Worm (Caenorhabditis elegans) whole organism, mixed stage, embryonic: ENCODE measurements around the gene ccdc-149.

Experiments
- elt-3 ChIP-seq: fragments of 150-350 bp; optimal IDR thresholded peaks from 2 replicates; lab custom pipeline; 2014; ENCODE audit warnings: missing biosample characterization, missing genetic modification characterization
- mab-5 ChIP-seq: fragments of 150-350 bp; optimal IDR thresholded peaks from 2 replicates; lab custom pipeline; 2014; ENCODE audit warnings: missing biosample characterization, missing genetic modification characterization
- nhr-12 ChIP-seq: fragments of 150-350 bp; optimal IDR thresholded peaks from 2 replicates; lab custom pipeline; 2014; ENCODE audit warnings: missing biosample characterization, missing genetic modification characterization
- nhr-237 ChIP-seq: fragments of 150-350 bp; optimal IDR thresholded peaks from 2 replicates; lab custom pipeline; 2014; ENCODE audit warnings: missing biosample characterization, missing genetic modification characterization
- unc-62 ChIP-seq: fragments of 150-350 bp; optimal IDR thresholded peaks from 2 replicates; lab custom pipeline; 2014; ENCODE audit warnings: missing biosample characterization, missing genetic modification reagents, missing genetic modification characterization

- TF ChIP-seq unc-62 (GFP tag; lab: Kevin White, UChicago) (no peak), elt-3 (no peak), nhr-237 (no peak), mab-5 (tag; lab: Kevin White, UChicago) (no peak), nhr-12 (no peak)
Measured at ce11 chrX:11499738-11500137, 11.5 kb downstream of the ccdc-149 start, which contains the start of gene T25C12.3.
